Worm (Caenorhabditis elegans): ENCODE measurements around the gene F14H8.5.

DNA sequence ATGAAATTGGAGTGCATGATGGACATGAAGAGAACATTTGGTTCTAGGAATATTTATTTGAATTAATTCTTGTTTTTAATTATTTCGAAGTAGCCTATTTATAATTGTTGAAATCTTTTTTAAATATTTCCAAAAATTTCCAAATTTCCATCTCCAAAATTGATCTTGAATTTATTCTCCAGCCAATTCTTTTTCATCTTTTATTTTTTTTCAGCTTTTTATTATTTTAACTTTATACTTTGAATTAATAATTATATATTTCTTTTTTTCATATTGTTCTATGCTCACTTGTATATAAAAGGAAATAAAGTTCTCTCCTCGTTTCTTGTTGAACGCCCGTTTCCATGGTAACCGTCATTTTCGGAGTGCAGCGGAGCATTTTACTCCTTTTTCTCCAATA is 40.9 kb upstream of the F14H8.5 start, which contains the start of gene xbx-1:
- TF ChIP-seq R02D3.7 (tag; optimal IDR thresholded peaks at IDR 0.05) (no peak), ztf-4 (tag; optimal IDR thresholded peaks at IDR 0.05) (no peak), nhr-237 (tag; optimal IDR thresholded peaks at IDR 0.05) (no peak)
